Fruit fly (Drosophila melanogaster) whole organism, prepupa: Measurements from ENCODE around the gene Or88a.

ENCODE experiments used
- CG10631 ChIP-seq: fragments of 200-800 bp; sonication (Bioruptor generic); optimal IDR thresholded peaks from 2 replicates; lab custom pipeline; 2016; ENCODE audit warnings: missing biosample characterization, missing genetic modification characterization
- CG10669 ChIP-seq: fragments of 200-800 bp; sonication (Bioruptor generic); optimal IDR thresholded peaks from 3 replicates; lab custom pipeline; 2018; ENCODE audit warnings: missing biosample characterization, mild to moderate bottlenecking, missing genetic modification characterization, moderate library complexity
- CG11294 ChIP-seq: fragments of 200-800 bp; sonication (Bioruptor generic); IDR thresholded peaks from 2 replicates; pipeline ENCODE4 v1.3.6; 2022; ENCODE audit warnings: missing biosample characterization, missing genetic modification characterization
- CG11762 ChIP-seq: fragments of 200-800 bp; sonication (Bioruptor generic); optimal IDR thresholded peaks from 3 replicates; lab custom pipeline; 2016; ENCODE audit warnings: missing biosample characterization, missing genetic modification characterization; ENCODE audit not compliant: insufficient read depth
- CG11902 ChIP-seq: fragments of 200-800 bp; sonication (Bioruptor generic); optimal IDR thresholded peaks from 3 replicates; lab custom pipeline; 2016; ENCODE audit warnings: missing biosample characterization, missing genetic modification characterization
- CG15336 ChIP-seq: fragments of 200-800 bp; sonication (Bioruptor generic); IDR thresholded peaks from 2 replicates; pipeline ENCODE4 v1.3.6; 2022; ENCODE audit warnings: missing biosample characterization, missing genetic modification characterization
- CG16779 ChIP-seq: fragments of 200-800 bp; sonication (Bioruptor generic); optimal IDR thresholded peaks from 3 replicates; lab custom pipeline; 2017; ENCODE audit warnings: missing biosample characterization, mild to moderate bottlenecking, missing genetic modification characterization
- CG3032 ChIP-seq: fragments of 200-800 bp; optimal IDR thresholded peaks from 2 replicates; lab custom pipeline; 2019; ENCODE audit warnings: missing biosample characterization, mild to moderate bottlenecking, missing genetic modification characterization, moderate library complexity
- CG31627 ChIP-seq: fragments of 200-800 bp; sonication (Bioruptor generic); optimal IDR thresholded peaks from 3 replicates; lab custom pipeline; 2016; ENCODE audit warnings: missing biosample characterization, missing genetic modification characterization
- CG32006 ChIP-seq: fragments of 200-800 bp; sonication (Bioruptor generic); optimal IDR thresholded peaks from 3 replicates; lab custom pipeline; 2017; ENCODE audit warnings: missing biosample characterization, mild to moderate bottlenecking, missing genetic modification characterization
- CG34406 ChIP-seq: fragments of 200-800 bp; sonication (Bioruptor generic); optimal IDR thresholded peaks from 3 replicates; lab custom pipeline; 2016; ENCODE audit warnings: missing biosample characterization, missing genetic modification characterization
- CG3919 ChIP-seq: fragments of 200-800 bp; sonication (Bioruptor generic); optimal IDR thresholded peaks from 3 replicates; lab custom pipeline; 2016; ENCODE audit warnings: missing biosample characterization, missing genetic modification characterization
- CG4318 ChIP-seq: fragments of 200-800 bp; sonication (Bioruptor generic); optimal IDR thresholded peaks from 3 replicates; lab custom pipeline; 2017; ENCODE audit warnings: missing biosample characterization, mild to moderate bottlenecking, missing genetic modification characterization
- CG6276 ChIP-seq: fragments of 200-800 bp; sonication (Bioruptor generic); optimal IDR thresholded peaks from 2 replicates; lab custom pipeline; 2017; ENCODE audit warnings: missing biosample characterization, mild to moderate bottlenecking, missing genetic modification characterization
- CG6792 ChIP-seq: fragments of 200-800 bp; sonication (Bioruptor generic); optimal IDR thresholded peaks from 3 replicates; lab custom pipeline; 2016; ENCODE audit warnings: missing biosample characterization, missing genetic modification characterization
- CG7368 ChIP-seq: fragments of 200-800 bp; sonication (Bioruptor generic); optimal IDR thresholded peaks from 3 replicates; lab custom pipeline; 2016; ENCODE audit warnings: missing biosample characterization, missing genetic modification characterization
- CG8119 ChIP-seq: fragments of 200-800 bp; sonication (Bioruptor generic); IDR thresholded peaks from 3 replicates; pipeline ENCODE4 v1.3.6; 2022; ENCODE audit warnings: missing biosample characterization, missing genetic modification characterization
- CG8319 ChIP-seq: fragments of 200-800 bp; sonication (Bioruptor generic); optimal IDR thresholded peaks from 3 replicates; lab custom pipeline; 2016; ENCODE audit warnings: missing biosample characterization, missing genetic modification characterization
- CG8632 ChIP-seq: fragments of 200-800 bp; sonication (Bioruptor generic); optimal IDR thresholded peaks from 3 replicates; lab custom pipeline; 2016; ENCODE audit warnings: missing biosample characterization, missing genetic modification characterization
- Eip75B ChIP-seq: fragments of 200-800 bp; sonication (Bioruptor generic); optimal IDR thresholded peaks from 3 replicates; lab custom pipeline; 2016; ENCODE audit warnings: missing biosample characterization, missing genetic modification characterization
- Eip93F ChIP-seq: fragments of 200-800 bp; sonication (Bioruptor generic); optimal IDR thresholded peaks from 2 replicates; lab custom pipeline; 2016; ENCODE audit warnings: missing biosample characterization, mild to moderate bottlenecking, missing genetic modification characterization
- Ets21C ChIP-seq: fragments of 200-800 bp; sonication (Bioruptor generic); optimal IDR thresholded peaks from 3 replicates; lab custom pipeline; 2016; ENCODE audit warnings: missing biosample characterization, missing genetic modification characterization
- Ets96B ChIP-seq: fragments of 200-800 bp; optimal IDR thresholded peaks from 2 replicates; lab custom pipeline; 2019; ENCODE audit warnings: missing biosample characterization, mild to moderate bottlenecking, missing genetic modification characterization, moderate library complexity
- Gug ChIP-seq: fragments of 200-800 bp; sonication (Bioruptor generic); IDR thresholded peaks from 2 replicates; pipeline ENCODE4 v1.3.6; 2022; ENCODE audit warnings: missing biosample characterization, missing genetic modification characterization
- Hr38 ChIP-seq: sonication (Bioruptor generic); optimal IDR thresholded peaks from 2 replicates; lab custom pipeline; 2016; ENCODE audit warnings: missing biosample characterization, missing genetic modification characterization
- Hr39 ChIP-seq: fragments of 200-800 bp; sonication (Bioruptor generic); optimal IDR thresholded peaks from 2 replicates; lab custom pipeline; 2016; ENCODE audit warnings: missing biosample characterization, missing genetic modification characterization
- Hr4 ChIP-seq: fragments of 200-800 bp; sonication (Bioruptor generic); optimal IDR thresholded peaks from 3 replicates; lab custom pipeline; 2016; ENCODE audit warnings: missing biosample characterization, missing genetic modification characterization
- Lpt ChIP-seq: fragments of 200-800 bp; sonication (Bioruptor generic); optimal IDR thresholded peaks from 3 replicates; lab custom pipeline; 2016; ENCODE audit warnings: missing biosample characterization, missing genetic modification characterization
- Met ChIP-seq: fragments of 200-800 bp; sonication (Bioruptor generic); optimal IDR thresholded peaks from 3 replicates; lab custom pipeline; 2016; ENCODE audit warnings: missing biosample characterization, missing genetic modification characterization
- Smox ChIP-seq: fragments of 200-800 bp; sonication (Bioruptor generic); optimal IDR thresholded peaks from 3 replicates; lab custom pipeline; 2016; ENCODE audit warnings: missing biosample characterization, missing genetic modification characterization
- Sox102F ChIP-seq: fragments of 200-800 bp; sonication (Bioruptor generic); optimal IDR thresholded peaks from 2 replicates; lab custom pipeline; 2016; ENCODE audit warnings: missing biosample characterization, mild to moderate bottlenecking, missing genetic modification characterization
- Sox14 ChIP-seq: fragments of 200-800 bp; sonication (Bioruptor generic); optimal IDR thresholded peaks from 3 replicates; lab custom pipeline; 2016; ENCODE audit warnings: missing biosample characterization, missing genetic modification characterization
- achi ChIP-seq: fragments of 200-800 bp; sonication (Bioruptor generic); optimal IDR thresholded peaks from 3 replicates; lab custom pipeline; 2016; ENCODE audit warnings: missing biosample characterization, missing genetic modification characterization
- cyc ChIP-seq: fragments of 200-800 bp; sonication (Bioruptor generic); optimal IDR thresholded peaks from 3 replicates; lab custom pipeline; 2016; ENCODE audit warnings: missing biosample characterization, missing genetic modification characterization
- dac ChIP-seq: fragments of 200-800 bp; sonication (Bioruptor generic); optimal IDR thresholded peaks from 2 replicates; lab custom pipeline; 2017; ENCODE audit warnings: missing biosample characterization, mild to moderate bottlenecking, missing genetic modification characterization
- esn ChIP-seq: fragments of 200-800 bp; sonication (Bioruptor generic); optimal IDR thresholded peaks from 2 replicates; lab custom pipeline; 2016; ENCODE audit warnings: missing biosample characterization, mild to moderate bottlenecking, missing genetic modification characterization, moderate library complexity
- fd59A ChIP-seq: fragments of 200-800 bp; sonication (Bioruptor generic); optimal IDR thresholded peaks from 2 replicates; lab custom pipeline; 2017; ENCODE audit warnings: missing biosample characterization, mild to moderate bottlenecking, missing genetic modification characterization, missing genetic modification reagents
- fd85E ChIP-seq: fragments of 200-800 bp; sonication (Bioruptor generic); optimal IDR thresholded peaks from 3 replicates; lab custom pipeline; 2016; ENCODE audit warnings: missing biosample characterization, missing genetic modification characterization
- fkh ChIP-seq: fragments of 200-800 bp; sonication (Bioruptor generic); optimal IDR thresholded peaks from 3 replicates; lab custom pipeline; 2017; ENCODE audit warnings: missing biosample characterization, mild to moderate bottlenecking, missing genetic modification characterization, moderate library complexity
- net ChIP-seq: fragments of 200-800 bp; sonication (Bioruptor generic); optimal IDR thresholded peaks from 3 replicates; lab custom pipeline; 2016; ENCODE audit warnings: missing biosample characterization, missing genetic modification characterization
- spab ChIP-seq: fragments of 200-800 bp; sonication (Bioruptor generic); optimal IDR thresholded peaks from 2 replicates; lab custom pipeline; 2017; ENCODE audit warnings: missing biosample characterization, mild to moderate bottlenecking, missing genetic modification characterization, missing genetic modification reagents
- ss ChIP-seq, 2 experiments: fragments of 200-800 bp; sonication (Bioruptor generic); optimal IDR thresholded peaks; 2 replicates in 1 of 2; 3 replicates in 1 of 2; lab custom pipeline; 2017 to 2018; ENCODE audit warnings: mild to moderate bottlenecking in 2 of 2, missing biosample characterization in 2 of 2, missing genetic modification characterization in 2 of 2, moderate library complexity in 1 of 2
- svp ChIP-seq: fragments of 200-800 bp; sonication (Bioruptor generic); peaks from one replicate; lab custom pipeline; 2016; ENCODE audit warnings: missing biosample characterization, missing genetic modification characterization

Or88a gene

DNA sequence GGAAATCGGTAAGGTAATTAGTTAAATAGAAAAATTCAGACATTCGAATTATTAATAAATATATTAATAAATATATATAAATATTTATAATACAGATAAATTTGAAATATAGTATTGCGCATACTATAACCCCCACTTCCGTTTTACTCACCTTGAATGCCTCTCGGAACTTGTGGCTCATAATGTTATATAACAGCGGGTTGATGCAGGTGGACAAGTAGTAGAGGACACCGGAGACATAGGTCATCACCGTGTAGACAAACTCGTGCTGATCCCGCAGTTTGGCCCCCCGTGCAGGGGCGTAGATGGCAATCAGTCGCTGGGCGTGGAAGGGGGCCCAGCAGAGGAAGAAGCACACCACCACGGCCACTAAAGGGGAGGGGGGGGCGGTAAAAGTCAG, 8.3 kb upstream of the Or88a start:
- no peak for TF ChIP-seq CG16779
- TF ChIP-seq Sox14 (GFP tag; lab: Kevin White, UChicago) = no peak
- no peak for TF ChIP-seq Smox
- no peak for TF ChIP-seq CG3032 (tag; lab: Kevin White, UChicago)
- no peak for TF ChIP-seq Hr38 (GFP tag; lab: Kevin White, UChicago)
- no peak for TF ChIP-seq dac (GFP tag; lab: Kevin White, UChicago)
- TF ChIP-seq cyc (GFP tag; lab: Kevin White, UChicago) = no peak
- TF ChIP-seq Ets21C = no peak
- no peak for TF ChIP-seq fd85E (GFP tag; lab: Kevin White, UChicago)
- no peak for TF ChIP-seq Eip93F
- no peak for TF ChIP-seq Met (GFP tag; lab: Kevin White, UChicago)
- no peak for TF ChIP-seq CG15336 (GFP tag; lab: Robert Waterston, UW)
- TF ChIP-seq CG11902 (GFP tag; lab: Kevin White, UChicago) = no peak
- TF ChIP-seq fd59A (GFP tag; lab: Kevin White, UChicago) = no peak
- TF ChIP-seq fkh (GFP tag; lab: Kevin White, UChicago) = no peak

DNA sequence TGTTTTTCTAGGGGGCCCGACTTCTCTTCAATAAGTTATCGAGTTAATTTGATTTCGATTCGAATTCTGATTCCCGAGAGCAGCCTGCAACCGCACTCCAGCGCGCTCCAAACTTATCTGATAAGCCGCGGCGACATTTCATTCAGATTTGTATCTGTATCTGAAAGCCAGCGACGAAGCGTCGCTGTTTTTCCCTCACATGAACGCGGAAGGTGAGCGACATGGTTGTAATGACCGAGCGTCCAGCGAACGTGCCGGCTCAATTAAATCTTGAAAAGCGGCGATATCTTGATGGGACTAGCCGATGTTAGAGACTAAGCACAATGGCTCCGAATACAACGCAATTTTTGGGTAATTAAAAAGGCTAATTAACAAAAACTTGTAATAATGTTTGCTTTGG, 6.2 kb upstream of the Or88a start, which contains the start of gene PK1-R:
Gene PK1-R (minus strand): TSS at position 101 of the 400 bp plus-strand sequence.
- no peak for TF ChIP-seq fd59A (GFP tag; lab: Kevin White, UChicago)

dm6 chr3R:14107597-14107996, 1.6 kb upstream of the Or88a start:
- TF ChIP-seq CG15336 (GFP tag; lab: Robert Waterston, UW) (no peak), Eip93F (no peak), fkh (GFP tag; lab: Kevin White, UChicago) (no peak), CG32006 (no peak), CG31627 (GFP tag; lab: Kevin White, UChicago) (no peak), CG4318 (GFP tag; lab: Kevin White, UChicago) (no peak), CG34406 (GFP tag; lab: Kevin White, UChicago) (no peak), Hr39 (GFP tag; lab: Kevin White, UChicago) (no peak), svp (GFP tag; lab: Kevin White, UChicago) (no peak), Ets21C (no peak), CG10669 (GFP tag; lab: Kevin White, UChicago) (no peak), CG8632 (GFP tag; lab: Kevin White, UChicago) (no peak), CG8119 (GFP tag; lab: Robert Waterston, UW) (no peak), Gug (GFP tag; lab: Robert Waterston, UW) (no peak), Hr4 (GFP tag; lab: Kevin White, UChicago) (no peak), CG11762 (GFP tag; lab: Kevin White, UChicago) (no peak), achi (GFP tag; lab: Kevin White, UChicago) (no peak), Met (GFP tag; lab: Kevin White, UChicago) (no peak), Hr38 (GFP tag; lab: Kevin White, UChicago) (no peak), Sox102F (GFP tag; lab: Kevin White, UChicago) (no peak)

DNA sequence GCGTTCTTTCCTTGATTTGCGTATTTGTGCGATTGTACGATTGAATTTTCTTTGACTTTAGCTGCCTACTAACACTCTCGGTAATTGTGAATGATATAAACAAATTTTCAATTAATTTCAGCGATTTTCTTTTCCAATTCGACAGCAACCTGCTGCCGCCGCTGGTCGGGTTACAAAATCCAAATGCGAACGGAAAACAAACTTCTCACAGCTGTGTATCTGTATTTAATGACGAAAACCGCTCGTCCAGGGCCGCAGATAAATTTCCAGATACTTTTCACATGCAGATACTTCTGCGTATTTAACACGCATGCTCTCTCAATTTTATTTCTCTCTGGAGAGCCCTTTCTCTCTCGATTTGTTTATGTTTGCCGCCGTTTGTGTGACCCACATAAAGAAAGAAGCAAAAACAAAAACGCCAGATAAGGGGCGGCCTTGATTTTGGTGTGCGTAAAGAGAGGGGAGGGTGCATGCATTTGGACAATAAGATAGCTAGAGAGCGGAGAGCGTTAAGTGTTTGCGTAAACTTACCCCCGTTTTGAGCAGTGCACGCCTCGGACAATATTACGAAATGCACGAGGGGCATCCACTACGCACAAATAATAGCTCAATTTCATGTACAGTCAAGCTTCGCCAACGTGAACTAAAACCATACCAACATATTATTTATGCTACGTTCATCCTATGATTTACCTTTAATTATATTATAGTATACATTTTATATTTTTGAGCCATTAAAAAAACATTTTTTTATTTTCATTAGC, 905 bp upstream of the Or88a start, which contains the start of gene CG12402:
Gene CG12402 (minus strand): TSS at position 164 of the 764 bp plus-strand sequence.
- no peak for TF ChIP-seq CG8319 (GFP tag; lab: Kevin White, UChicago)
- peak; percentile 85 for TF ChIP-seq Eip75B (GFP tag; lab: Kevin White, UChicago)
- TF ChIP-seq CG11762 (GFP tag; lab: Kevin White, UChicago) = no peak
- TF ChIP-seq CG10631 (GFP tag; lab: Kevin White, UChicago) = peak; percentile 37
- TF ChIP-seq CG3919 (GFP tag; lab: Kevin White, UChicago) = peak; percentile 60
- TF ChIP-seq ss (GFP tag; optimal IDR thresholded peaks at IDR 0.05; lab: Kevin White, UChicago) = peak in 1 of 2 experiments; percentile 35
- peak; percentile 26 for TF ChIP-seq Sox102F (GFP tag; lab: Kevin White, UChicago)
- TF ChIP-seq CG6792 (GFP tag; lab: Kevin White, UChicago) = peak; percentile 49
- peak; percentile 51 for TF ChIP-seq CG11294 (GFP tag; lab: Robert Waterston, UW)
- TF ChIP-seq achi (GFP tag; lab: Kevin White, UChicago) = peak; percentile 34
- peak; percentile 35 for TF ChIP-seq CG32006
- TF ChIP-seq CG16779 = peak; percentile 11
- peak; percentile 50 for TF ChIP-seq Gug (GFP tag; lab: Robert Waterston, UW)
- TF ChIP-seq Lpt (GFP tag; lab: Kevin White, UChicago) = peak; percentile 14
- peak; percentile 6 for TF ChIP-seq Ets96B (tag; lab: Kevin White, UChicago)
- TF ChIP-seq esn (GFP tag; lab: Kevin White, UChicago) = no peak
- peak; percentile 35 for TF ChIP-seq dac (GFP tag; lab: Kevin White, UChicago)
- TF ChIP-seq CG15336 (GFP tag; lab: Robert Waterston, UW) = peak; percentile 60; the same call in 1 of the 2 replicates
- peak; percentile 17 for TF ChIP-seq CG34406 (GFP tag; lab: Kevin White, UChicago)
- peak; percentile 45 for TF ChIP-seq net (GFP tag; lab: Kevin White, UChicago)
- peak; percentile 53 for TF ChIP-seq CG8119 (GFP tag; lab: Robert Waterston, UW)
- peak; percentile 24 for TF ChIP-seq spab (GFP tag; lab: Kevin White, UChicago)
- peak; percentile 43 for TF ChIP-seq CG6276
- no peak for TF ChIP-seq Eip93F
- peak; percentile 23 for TF ChIP-seq CG7368 (GFP tag; lab: Kevin White, UChicago)
